Worm (Caenorhabditis elegans) whole organism, late embryonic: ENCODE results near the gene gcy-12.

Experiments
- ceh-22 ChIP-seq: sonication (generic microtip); optimal IDR thresholded peaks from 2 replicates; lab custom pipeline; 2017; ENCODE audit warnings: missing biosample characterization, missing genetic modification characterization
- ets-4 ChIP-seq: sonication (generic microtip); optimal IDR thresholded peaks from 2 replicates; lab custom pipeline; 2016; ENCODE audit warnings: missing genetic modification characterization, missing compliant biosample characterization
- fax-1 ChIP-seq: sonication (generic microtip); optimal IDR thresholded peaks from 2 replicates; lab custom pipeline; 2016; ENCODE audit warnings: missing genotype, missing genetic modification characterization, missing compliant biosample characterization
- hlh-30 ChIP-seq: sonication (generic microtip); optimal IDR thresholded peaks from 2 replicates; lab custom pipeline; 2017; ENCODE audit warnings: antibody characterized with exemption, missing genetic modification characterization, missing compliant biosample characterization; ENCODE audit not compliant: insufficient read depth
- hlh-8 ChIP-seq: sonication (generic microtip); optimal IDR thresholded peaks from 2 replicates; lab custom pipeline; 2016; ENCODE audit warnings: missing genotype, missing genetic modification characterization, missing compliant biosample characterization
- lim-6 ChIP-seq: sonication (generic microtip); optimal IDR thresholded peaks from 2 replicates; lab custom pipeline; 2016; ENCODE audit warnings: missing genetic modification characterization, missing compliant biosample characterization
- nhr-232 ChIP-seq: sonication (generic microtip); optimal IDR thresholded peaks from 2 replicates; lab custom pipeline; 2016; ENCODE audit warnings: missing genetic modification characterization, missing compliant biosample characterization
- npax-4 ChIP-seq: sonication (generic microtip); optimal IDR thresholded peaks from 2 replicates; lab custom pipeline; 2016; ENCODE audit warnings: missing genetic modification characterization, missing compliant biosample characterization
- pax-1 ChIP-seq: fragments of 150-350 bp; optimal IDR thresholded peaks from 2 replicates; lab custom pipeline; 2014; ENCODE audit warnings: missing biosample characterization, missing genetic modification characterization
- pros-1 ChIP-seq: fragments of 150-350 bp; optimal IDR thresholded peaks from 2 replicates; lab custom pipeline; 2014; ENCODE audit warnings: missing biosample characterization, missing genetic modification reagents, missing genetic modification characterization
- sox-4 ChIP-seq: sonication (generic microtip); optimal IDR thresholded peaks from 2 replicates; lab custom pipeline; 2017; ENCODE audit warnings: mild to moderate bottlenecking, missing genetic modification characterization, inconsistent platforms, missing compliant biosample characterization
- tbx-2 ChIP-seq: sonication (generic microtip); optimal IDR thresholded peaks from 2 replicates; lab custom pipeline; 2016; ENCODE audit warnings: missing genetic modification characterization, missing compliant biosample characterization
- unc-86 ChIP-seq: sonication (generic microtip); optimal IDR thresholded peaks from 2 replicates; lab custom pipeline; 2016; ENCODE audit warnings: missing genetic modification characterization, missing compliant biosample characterization
- ztf-16 ChIP-seq: sonication (generic microtip); optimal IDR thresholded peaks from 2 replicates; lab custom pipeline; 2017; ENCODE audit warnings: missing genetic modification characterization, missing compliant biosample characterization

Gene gcy-12

DNA sequence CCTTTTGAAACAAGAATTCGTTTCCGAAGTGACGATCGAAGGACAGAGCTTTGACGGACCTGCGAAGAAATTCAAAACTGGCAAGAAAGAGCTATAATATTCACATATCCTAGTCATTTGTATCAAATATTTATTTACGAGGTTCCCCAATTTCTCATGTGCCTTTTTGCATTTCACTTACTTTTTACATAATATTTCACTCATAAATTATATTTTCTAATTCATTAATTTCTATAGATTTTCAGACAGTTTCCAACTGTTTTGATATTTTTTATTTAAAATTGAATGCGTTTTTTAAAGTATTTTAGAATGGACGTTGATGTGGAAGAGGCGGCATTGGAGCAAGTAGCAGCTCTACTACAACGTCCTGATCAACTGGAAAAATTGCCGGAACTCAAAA, 47.4 kb downstream of the gcy-12 start, which contains the start of gene sec-6:
Gene sec-6 (plus strand): TSS at position 301 of the 400 bp plus-strand sequence.
- TF ChIP-seq ceh-22 (tag; lab: Kevin White, UChicago) = no peak
- TF ChIP-seq fax-1 (tag; lab: Kevin White, UChicago) = no peak
- TF ChIP-seq, all 69 proteins: peak for 0

DNA sequence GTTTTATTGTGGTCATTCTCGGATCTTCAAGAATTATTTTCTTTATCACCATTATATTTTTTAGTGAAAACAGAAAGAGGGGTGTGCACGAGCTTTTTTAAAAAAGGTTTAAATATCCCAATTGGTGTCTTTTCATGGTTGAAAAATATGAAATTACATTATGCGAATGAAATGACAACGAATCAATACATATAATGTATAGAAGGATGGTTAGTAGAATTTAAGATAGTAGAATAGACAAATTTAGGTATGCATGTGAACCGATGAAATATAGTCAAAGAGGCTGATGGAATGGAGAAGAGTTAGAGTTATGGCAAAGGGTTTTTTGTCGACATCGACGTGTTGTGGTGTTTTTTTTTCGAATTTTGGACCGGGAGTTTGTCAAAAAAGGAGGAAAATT, 52.7 kb downstream of the gcy-12 start:
- TF ChIP-seq ztf-16 (tag; lab: Kevin White, UChicago) = no peak
- no peak for TF ChIP-seq pax-1 (tag; lab: Kevin White, UChicago)
- no peak for TF ChIP-seq pros-1 (tag; lab: Kevin White, UChicago)

DNA sequence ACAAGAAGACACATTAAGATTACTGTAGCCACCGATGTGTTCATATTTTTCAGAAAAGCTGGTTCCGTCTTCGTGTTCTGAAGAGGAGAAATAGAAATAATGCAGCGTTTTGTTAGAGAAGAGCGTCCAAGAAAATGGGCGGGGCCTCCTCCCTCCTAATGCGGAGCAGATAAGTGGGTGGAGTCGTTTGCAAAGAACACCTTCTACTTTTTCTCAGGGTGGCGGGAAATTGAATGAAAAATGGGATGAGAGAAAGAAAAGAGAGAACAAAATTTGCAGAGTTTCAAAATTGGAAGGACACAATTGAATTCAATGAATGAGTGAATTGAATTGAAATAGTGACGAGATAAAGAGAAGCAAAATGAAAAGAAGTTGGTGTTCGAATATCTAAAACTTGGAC, 53.8 kb downstream of the gcy-12 start, which contains the start of gene F09E5.16:
Gene F09E5.16 (minus strand): TSS at position 101 of the 400 bp plus-strand sequence.
- TF ChIP-seq npax-4 (tag; lab: Kevin White, UChicago) (no peak), nhr-232 (tag; lab: Kevin White, UChicago) (no peak), sox-4 (no peak), tbx-2 (tag; lab: Kevin White, UChicago) (no peak), hlh-30 (no peak), unc-86 (tag; lab: Kevin White, UChicago) (no peak), lim-6 (tag; lab: Kevin White, UChicago) (no peak), ets-4 (tag; lab: Kevin White, UChicago) (no peak), hlh-8 (tag; lab: Kevin White, UChicago) (no peak)
